Worm (Caenorhabditis elegans) whole organism, L2 larva: ENCODE results near the gene R03G5.6.

Experiments used
- C34F6.9 ChIP-seq: fragments of 150-350 bp; optimal IDR thresholded peaks from 2 replicates; lab custom pipeline; 2014; ENCODE audit warnings: missing biosample characterization, missing genetic modification characterization
- F13H6.1 ChIP-seq: sonication (generic microtip); optimal IDR thresholded peaks from 2 replicates; lab custom pipeline; 2016; ENCODE audit warnings: missing genetic modification characterization, missing compliant biosample characterization
- R02D3.7 ChIP-seq: fragments of 150-350 bp; optimal IDR thresholded peaks from 2 replicates; lab custom pipeline; 2014; ENCODE audit warnings: missing biosample characterization, missing genetic modification characterization
- ZK546.5 ChIP-seq: sonication (generic microtip); optimal IDR thresholded peaks from 2 replicates; lab custom pipeline; 2017; ENCODE audit warnings: missing biosample characterization, missing genetic modification characterization
- blmp-1 ChIP-seq: sonication (generic microtip); optimal IDR thresholded peaks from 2 replicates; lab custom pipeline; 2017; ENCODE audit warnings: missing genetic modification characterization, mild to moderate bottlenecking, missing compliant biosample characterization, antibody characterized with exemption, moderate library complexity; ENCODE audit not compliant: insufficient read depth
- ceh-16 ChIP-seq: fragments of 150-350 bp; optimal IDR thresholded peaks from 2 replicates; lab custom pipeline; 2014; ENCODE audit warnings: missing biosample characterization, missing genetic modification characterization
- ceh-82 ChIP-seq: fragments of 150-350 bp; optimal IDR thresholded peaks from 2 replicates; lab custom pipeline; 2014; ENCODE audit warnings: missing biosample characterization, missing genetic modification characterization
- crh-2 ChIP-seq: sonication (generic microtip); optimal IDR thresholded peaks from 2 replicates; lab custom pipeline; 2017; ENCODE audit warnings: missing biosample characterization, missing genetic modification characterization
- egl-27 ChIP-seq: sonication (generic microtip); optimal IDR thresholded peaks from 3 replicates; lab custom pipeline; 2017; ENCODE audit warnings: missing biosample characterization, missing genetic modification reagents, missing genetic modification characterization
- elt-1 ChIP-seq: fragments of 150-350 bp; optimal IDR thresholded peaks from 2 replicates; lab custom pipeline; 2014; ENCODE audit warnings: missing biosample characterization, missing genetic modification characterization
- elt-3 ChIP-seq: sonication (generic microtip); optimal IDR thresholded peaks from 2 replicates; lab custom pipeline; 2017; ENCODE audit warnings: missing biosample characterization, missing genetic modification characterization
- fos-1 ChIP-seq: fragments of 150-350 bp; optimal IDR thresholded peaks from 2 replicates; lab custom pipeline; 2014; ENCODE audit warnings: missing biosample characterization, missing genetic modification characterization
- gmeb-1 ChIP-seq: fragments of 150-350 bp; optimal IDR thresholded peaks from 2 replicates; lab custom pipeline; 2014; ENCODE audit warnings: missing biosample characterization, missing genetic modification characterization
- lin-11 ChIP-seq: fragments of 150-350 bp; sonication (generic microtip); optimal IDR thresholded peaks from 2 replicates; lab custom pipeline; 2014; ENCODE audit warnings: missing biosample characterization, missing genetic modification characterization, inconsistent platforms, mixed read lengths
- lin-13 ChIP-seq: fragments of 150-350 bp; optimal IDR thresholded peaks from 2 replicates; lab custom pipeline; 2014; ENCODE audit warnings: missing biosample characterization, missing genetic modification reagents, missing genetic modification characterization
- lin-39 ChIP-seq: fragments of 150-350 bp; optimal IDR thresholded peaks from 2 replicates; lab custom pipeline; 2014; ENCODE audit warnings: missing biosample characterization, missing genetic modification reagents, missing genetic modification characterization
- lsy-2 ChIP-seq, 2 experiments: fragments of 150-350 bp in 1 of 2; sonication (generic microtip) in 1 of 2; optimal IDR thresholded peaks; 2 replicates each; lab custom pipeline; 2014 to 2017; ENCODE audit warnings: missing biosample characterization in 2 of 2, missing genetic modification characterization in 2 of 2
- mbf-1 ChIP-seq: sonication (generic microtip); optimal IDR thresholded peaks from 2 replicates; lab custom pipeline; 2017; ENCODE audit warnings: missing biosample characterization, missing genetic modification characterization
- mdl-1 ChIP-seq, 2 experiments: fragments of 150-350 bp in 1 of 2; sonication (generic microtip) in 1 of 2; optimal IDR thresholded peaks; 2 replicates each; lab custom pipeline; 2017; ENCODE audit warnings: missing biosample characterization in 2 of 2, missing genetic modification characterization in 2 of 2
- nhr-11 ChIP-seq: fragments of 150-350 bp; optimal IDR thresholded peaks from 2 replicates; lab custom pipeline; 2014; ENCODE audit warnings: missing biosample characterization, missing genetic modification characterization
- nhr-12 ChIP-seq: fragments of 150-350 bp; optimal IDR thresholded peaks from 2 replicates; lab custom pipeline; 2014; ENCODE audit warnings: missing biosample characterization, missing genetic modification characterization
- nhr-129 ChIP-seq: fragments of 150-350 bp; optimal IDR thresholded peaks from 2 replicates; lab custom pipeline; 2014; ENCODE audit warnings: missing biosample characterization, missing genetic modification characterization
- nhr-21 ChIP-seq: fragments of 150-350 bp; optimal IDR thresholded peaks from 2 replicates; lab custom pipeline; 2014; ENCODE audit warnings: missing biosample characterization, missing genetic modification characterization
- nhr-23 ChIP-seq: fragments of 150-350 bp; optimal IDR thresholded peaks from 2 replicates; lab custom pipeline; 2014; ENCODE audit warnings: missing biosample characterization, missing genetic modification reagents, missing genetic modification characterization
- nhr-25 ChIP-seq: fragments of 150-350 bp; sonication (generic microtip); optimal IDR thresholded peaks from 3 replicates; lab custom pipeline; 2014; ENCODE audit warnings: missing biosample characterization, missing genetic modification characterization
- nhr-6 ChIP-seq: fragments of 150-350 bp; optimal IDR thresholded peaks from 2 replicates; lab custom pipeline; 2014; ENCODE audit warnings: missing biosample characterization, missing genetic modification characterization
- nhr-77 ChIP-seq: fragments of 150-350 bp; optimal IDR thresholded peaks from 2 replicates; lab custom pipeline; 2014; ENCODE audit warnings: missing biosample characterization, missing genetic modification characterization
- sem-4 ChIP-seq: fragments of 150-350 bp; optimal IDR thresholded peaks from 2 replicates; lab custom pipeline; 2014; ENCODE audit warnings: missing biosample characterization, missing genetic modification reagents, missing genetic modification characterization
- sma-3 ChIP-seq: sonication (generic microtip); optimal IDR thresholded peaks from 2 replicates; lab custom pipeline; 2016; ENCODE audit warnings: missing genetic modification reagents, missing genetic modification characterization, missing compliant biosample characterization
- sma-9 ChIP-seq, 2 experiments: fragments of 150-350 bp in 1 of 2; sonication (generic microtip) in 1 of 2; optimal IDR thresholded peaks; 2 replicates each; lab custom pipeline; 2014 to 2016; ENCODE audit warnings: missing genetic modification characterization in 2 of 2, mild to moderate bottlenecking in 1 of 2, missing biosample characterization in 1 of 2, missing compliant biosample characterization in 1 of 2, missing genetic modification reagents in 1 of 2, moderate library complexity in 1 of 2
- snpc-4 ChIP-seq: fragments of 150-350 bp; optimal IDR thresholded peaks from 2 replicates; lab custom pipeline; 2014; ENCODE audit warnings: missing biosample characterization, missing genetic modification characterization
- unc-39 ChIP-seq: fragments of 150-350 bp; optimal IDR thresholded peaks from 2 replicates; lab custom pipeline; 2014; ENCODE audit warnings: missing biosample characterization, missing genetic modification characterization
- unc-55 ChIP-seq: fragments of 150-350 bp; sonication (generic microtip); optimal IDR thresholded peaks from 3 replicates; lab custom pipeline; 2014; ENCODE audit warnings: missing biosample characterization, missing genetic modification reagents, missing genetic modification characterization
- unc-62 ChIP-seq: fragments of 150-350 bp; optimal IDR thresholded peaks from 2 replicates; lab custom pipeline; 2014; ENCODE audit warnings: missing biosample characterization, missing genetic modification reagents, missing genetic modification characterization
- zag-1 ChIP-seq: fragments of 150-350 bp; optimal IDR thresholded peaks from 2 replicates; lab custom pipeline; 2014; ENCODE audit warnings: missing biosample characterization, missing genetic modification characterization
- ztf-1 ChIP-seq: fragments of 200-800 bp; sonication (Bioruptor generic); conservative IDR thresholded peaks from 2 replicates; pipeline ENCODE4 v1.3.6; 2022; ENCODE audit warnings: missing genetic modification characterization, missing compliant biosample characterization
- ztf-11 ChIP-seq: sonication (generic microtip); optimal IDR thresholded peaks from 2 replicates; lab custom pipeline; 2017; ENCODE audit warnings: missing biosample characterization, missing genetic modification characterization
- ztf-4 ChIP-seq: fragments of 150-350 bp; optimal IDR thresholded peaks from 2 replicates; lab custom pipeline; 2014; ENCODE audit warnings: missing biosample characterization, missing genetic modification characterization

Gene R03G5.6

ce11 chrX:7838582-7838981 is 21.9 kb upstream of the R03G5.6 start, which contains the start of gene nlp-101:
Gene nlp-101, plus strand, starts transcription at chrX:7838882.
- TF ChIP-seq nhr-129 (tag; lab: Kevin White, UChicago), result no peak
- TF ChIP-seq nhr-21, result no peak
- no peak for TF ChIP-seq sma-9 (GFP tag; optimal IDR thresholded peaks at IDR 0.05; lab: Kevin White, UChicago)
- TF ChIP-seq sma-9 (tag; optimal IDR thresholded peaks at IDR 0.05; lab: Kevin White, UChicago), result no peak
- no peak for TF ChIP-seq nhr-11
- TF ChIP-seq ztf-11 (tag; lab: Kevin White, UChicago), result no peak
- no peak for TF ChIP-seq elt-3 (tag; lab: Kevin White, UChicago)
- TF ChIP-seq fos-1 (tag; lab: Kevin White, UChicago), result no peak
- no peak for TF ChIP-seq ztf-1
- TF ChIP-seq nhr-12 (tag; lab: Kevin White, UChicago), result no peak
- no peak for TF ChIP-seq unc-55
- TF ChIP-seq lin-39 (tag; lab: Kevin White, UChicago), result no peak
- no peak for TF ChIP-seq zag-1
- no peak for TF ChIP-seq ZK546.5
- no peak for TF ChIP-seq ceh-82 (tag; lab: Kevin White, UChicago)
- TF ChIP-seq gmeb-1 (tag; lab: Kevin White, UChicago), result no peak
- TF ChIP-seq elt-1 (tag; lab: Kevin White, UChicago), result no peak
- TF ChIP-seq unc-39, result no peak
- no peak for TF ChIP-seq nhr-77
- TF ChIP-seq lsy-2 (tag; optimal IDR thresholded peaks at IDR 0.05; lab: Kevin White, UChicago), result no peak
- no peak for TF ChIP-seq ztf-4 (tag; lab: Kevin White, UChicago)

DNA sequence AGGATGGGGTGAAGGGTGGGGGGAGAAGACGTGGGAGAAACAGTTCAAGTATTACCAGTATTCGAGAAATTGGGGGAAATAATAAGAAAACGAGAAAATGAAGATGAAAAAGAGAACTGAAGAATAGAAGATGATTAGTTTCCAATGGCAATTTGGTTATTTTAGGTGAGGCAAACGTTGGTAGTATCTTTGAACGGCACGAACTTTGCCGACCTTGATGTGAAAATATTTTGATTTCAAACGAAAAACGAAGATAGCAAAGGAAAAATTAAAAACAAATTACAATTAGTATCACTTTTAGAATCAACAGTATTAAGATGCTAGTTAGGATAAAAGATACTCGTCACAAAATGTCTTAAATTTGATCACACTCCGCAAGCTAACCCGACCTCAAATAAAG is 17.4 kb upstream of the R03G5.6 start, which contains the start of gene sul-3:
sul-3 (minus strand) TSS at position 101 of the 400 bp plus-strand sequence.
- TF ChIP-seq ztf-4 (tag; lab: Kevin White, UChicago) (no peak), nhr-6 (tag; lab: Kevin White, UChicago) (no peak), gmeb-1 (tag; lab: Kevin White, UChicago) (no peak), elt-1 (tag; lab: Kevin White, UChicago) (no peak), nhr-129 (tag; lab: Kevin White, UChicago) (no peak), unc-62 (no peak), snpc-4 (tag; lab: Kevin White, UChicago) (no peak), mbf-1 (tag; lab: Kevin White, UChicago) (no peak)

ce11 chrX:7827989-7828388 is 11.3 kb upstream of the R03G5.6 start:
- TF ChIP-seq snpc-4 (tag; lab: Kevin White, UChicago), result no peak
- no peak for TF ChIP-seq zag-1
- TF ChIP-seq nhr-77, result no peak
- TF ChIP-seq ceh-16 (tag; lab: Kevin White, UChicago), result no peak
- no peak for TF ChIP-seq lsy-2 (tag; optimal IDR thresholded peaks at IDR 0.05; lab: Kevin White, UChicago)
- no peak for TF ChIP-seq mbf-1 (tag; lab: Kevin White, UChicago)
- no peak for TF ChIP-seq nhr-6 (tag; lab: Kevin White, UChicago)
- no peak for TF ChIP-seq nhr-21
- no peak for TF ChIP-seq ZK546.5
- no peak for TF ChIP-seq lin-11
- TF ChIP-seq, all 48 proteins: peak for 0

ce11 chrX:7826590-7827260 is 10.0 kb upstream of the R03G5.6 start:
- TF ChIP-seq lsy-2 (tag; optimal IDR thresholded peaks at IDR 0.05; lab: Kevin White, UChicago), result no peak
- peak; percentile 23 for TF ChIP-seq blmp-1 (tag; lab: Kevin White, UChicago)
- TF ChIP-seq nhr-11, result no peak
- no peak for TF ChIP-seq unc-39
- no peak for TF ChIP-seq crh-2 (tag; lab: Kevin White, UChicago)
- TF ChIP-seq nhr-25, result peak; percentile 22
- TF ChIP-seq sma-9 (GFP tag; optimal IDR thresholded peaks at IDR 0.05; lab: Kevin White, UChicago), result peak; percentile 8
- no peak for TF ChIP-seq sma-9 (tag; optimal IDR thresholded peaks at IDR 0.05; lab: Kevin White, UChicago)
- TF ChIP-seq, all 48 proteins: peak for 3

- TF ChIP-seq R02D3.7 (tag; lab: Kevin White, UChicago) (no peak), nhr-129 (tag; lab: Kevin White, UChicago) (peak; percentile 99), sem-4 (peak; percentile 9), lin-11 (peak; percentile 8), crh-2 (tag; lab: Kevin White, UChicago) (peak; percentile 80), sma-9 (GFP tag; optimal IDR thresholded peaks at IDR 0.05; lab: Kevin White, UChicago) (peak; percentile 88), sma-9 (tag; optimal IDR thresholded peaks at IDR 0.05; lab: Kevin White, UChicago) (no peak), F13H6.1 (tag; lab: Kevin White, UChicago) (peak; percentile 39), blmp-1 (tag; lab: Kevin White, UChicago) (peak; percentile 51), egl-27 (tag; lab: Kevin White, UChicago) (peak; percentile 55), mdl-1 (tag; optimal IDR thresholded peaks at IDR 0.05; lab: Kevin White, UChicago) (peak in 1 of 2 experiments; percentile 26), nhr-21 (peak; percentile 79), sma-3 (GFP tag; lab: Kevin White, UChicago) (peak; percentile 44), lin-13 (GFP tag; lab: Kevin White, UChicago) (peak; percentile 50), gmeb-1 (tag; lab: Kevin White, UChicago) (peak; percentile 11), fos-1 (tag; lab: Kevin White, UChicago) (peak; percentile 86), elt-1 (tag; lab: Kevin White, UChicago) (peak; percentile 77), nhr-25 (peak; percentile 80), ztf-4 (tag; lab: Kevin White, UChicago) (no peak), nhr-6 (tag; lab: Kevin White, UChicago) (peak; percentile 52), elt-3 (tag; lab: Kevin White, UChicago) (no peak), mbf-1 (tag; lab: Kevin White, UChicago) (no peak), lin-39 (tag; lab: Kevin White, UChicago) (no peak), lsy-2 (tag; optimal IDR thresholded peaks at IDR 0.05; lab: Kevin White, UChicago) (peak in 1 of 2 experiments; percentile 56), ZK546.5 (no peak), nhr-23 (peak; percentile 51), C34F6.9 (tag; lab: Kevin White, UChicago) (peak; percentile 53), ceh-16 (tag; lab: Kevin White, UChicago) (peak; percentile 88)
These were observed 9.0 kb upstream of the R03G5.6 start for ce11 chrX:7825707-7826106.
